Fruit fly (Drosophila melanogaster): Measurements from ENCODE around the gene Jon99Fi.

Gene Jon99Fi

dm6 chr3R:30536432-30536831 lies 47.7 kb downstream of the Jon99Fi start (continued):
- TF ChIP-seq CG1647 (GFP tag; optimal IDR thresholded peaks at IDR 0.05) = no peak
- TF ChIP-seq vnd (GFP tag; IDR thresholded peaks at IDR 0.05; ENCODE audit: partially characterized antibody) = no peak
- no peak for TF ChIP-seq CG3163 (GFP tag; optimal IDR thresholded peaks at IDR 0.05)
- TF ChIP-seq Med (GFP tag) = peak; percentile 17
- TF ChIP-seq CG12744 (GFP tag; optimal IDR thresholded peaks at IDR 0.05) = no peak
- peak; percentile 57; the same call in 1 of the 2 replicates for TF ChIP-seq Rfx (GFP tag; IDR thresholded peaks at IDR 0.05)
- peak; percentile 46 for TF ChIP-seq grau (tag; optimal IDR thresholded peaks at IDR 0.05)
- no peak for TF ChIP-seq Fer1 (GFP tag; optimal IDR thresholded peaks at IDR 0.05)
- TF ChIP-seq CoRest (tag; optimal IDR thresholded peaks at IDR 0.05) = peak; percentile 26
- TF ChIP-seq CG6854 (GFP tag; optimal IDR thresholded peaks at IDR 0.05) = no peak
- TF ChIP-seq Atf6 (GFP tag; IDR thresholded peaks at IDR 0.05) = peak; percentile 54; the same call in 1 of the 2 replicates
- peak in 1 of 2 experiments; percentile 35 for TF ChIP-seq Hr51 (GFP tag; optimal IDR thresholded peaks at IDR 0.05)
- 0 out of 3 replicates have a peak, but pooled peaks have one; percentile 26 for TF ChIP-seq CG17361 (GFP tag; IDR thresholded peaks at IDR 0.05)
- TF ChIP-seq CG8478 (optimal IDR thresholded peaks at IDR 0.05) = no peak
- TF ChIP-seq CG1603 (tag; optimal IDR thresholded peaks at IDR 0.05) = peak; percentile 40
- no peak for TF ChIP-seq CG34422 (GFP tag; IDR thresholded peaks at IDR 0.05)
- peak; percentile 9 for TF ChIP-seq Xbp1 (GFP tag; optimal IDR thresholded peaks at IDR 0.05)
- TF ChIP-seq CG6765 (GFP tag; optimal IDR thresholded peaks at IDR 0.05) = no peak
- TF ChIP-seq CG17385 (GFP tag; optimal IDR thresholded peaks at IDR 0.05) = peak; percentile 8
- peak in 1 of 2 experiments; percentile 28 for TF ChIP-seq bsh (GFP tag; optimal IDR thresholded peaks at IDR 0.05)
- no peak for TF ChIP-seq CG15479 (GFP tag; optimal IDR thresholded peaks at IDR 0.05)
- TF ChIP-seq CG7839 (tag; optimal IDR thresholded peaks at IDR 0.05) = peak; percentile 32
- peak; percentile 22; the same call in 1 of the 2 replicates for TF ChIP-seq CG9932 (GFP tag; IDR thresholded peaks at IDR 0.05)
- peak; percentile 7 for TF ChIP-seq Antp (GFP tag; optimal IDR thresholded peaks at IDR 0.05)
- TF ChIP-seq prd (optimal IDR thresholded peaks at IDR 0.05) = no peak
- TF ChIP-seq prd (GFP tag; IDR thresholded peaks at IDR 0.05) = peak; percentile 40; the same call in 1 of the 3 replicates
- TF ChIP-seq Dip3 (GFP tag; optimal IDR thresholded peaks at IDR 0.05) = peak; percentile 5
- TF ChIP-seq CG10366 (GFP tag; IDR thresholded peaks at IDR 0.05) = peak; percentile 13; the same call in 1 of the 2 replicates
- TF ChIP-seq Bgb (GFP tag; IDR thresholded peaks at IDR 0.05; ENCODE audit: partially characterized antibody) = no peak
- peak; percentile 13 for TF ChIP-seq CG30403 (GFP tag; optimal IDR thresholded peaks at IDR 0.05)
- TF ChIP-seq row (GFP tag; IDR thresholded peaks at IDR 0.05) = peak; percentile 65; the same call in 2 of the 3 replicates
- peak; percentile 11 for TF ChIP-seq lilli (GFP tag; optimal IDR thresholded peaks at IDR 0.05)
- TF ChIP-seq B-H1 (GFP tag; IDR thresholded peaks at IDR 0.05) = no peak
- no peak for TF ChIP-seq Dip2 (GFP tag; IDR thresholded peaks at IDR 0.05)
- TF ChIP-seq Hr3 (GFP tag; optimal IDR thresholded peaks at IDR 0.05) = peak; percentile 13
- TF ChIP-seq zfh1 (GFP tag; IDR thresholded peaks at IDR 0.05) = 0 out of 3 replicates have a peak, but pooled peaks have one; percentile 44

DNA sequence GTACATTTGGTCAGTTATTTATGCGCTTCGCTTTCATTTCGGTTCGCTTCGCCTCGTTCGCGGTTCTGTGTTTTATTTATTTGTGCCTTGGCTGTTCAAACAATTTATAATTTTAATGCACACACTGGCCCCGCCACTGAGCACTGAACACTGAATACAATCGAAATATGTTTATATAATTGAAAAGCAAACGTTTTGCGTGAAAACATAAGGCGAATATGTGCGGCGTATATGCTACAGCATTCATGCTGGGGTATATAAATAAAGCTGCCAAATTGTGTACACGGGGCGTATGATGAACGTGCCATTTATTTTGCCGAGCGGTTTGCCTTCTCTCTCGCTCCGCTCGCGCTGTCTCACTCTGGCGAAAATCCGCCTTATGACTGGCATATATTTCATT lies 48.2 kb downstream of the Jon99Fi start:
- TF ChIP-seq caup (GFP tag; optimal IDR thresholded peaks at IDR 0.05; ENCODE audit: severe bottlenecking) (peak; percentile 35), Atf6 (GFP tag; IDR thresholded peaks at IDR 0.05) (0 out of 2 replicates have a peak, but pooled peaks have one; percentile 10), schlank (tag; optimal IDR thresholded peaks at IDR 0.05) (peak; percentile 24), CG18599 (GFP tag; optimal IDR thresholded peaks at IDR 0.05) (peak; percentile 57), CG12769 (tag; optimal IDR thresholded peaks at IDR 0.05) (peak; percentile 19), abd-A (tag; optimal IDR thresholded peaks at IDR 0.05) (peak; percentile 31), CG6765 (GFP tag; optimal IDR thresholded peaks at IDR 0.05) (peak; percentile 49), lab (GFP tag; optimal IDR thresholded peaks at IDR 0.05) (peak; percentile 25), chinmo (GFP tag; IDR thresholded peaks at IDR 0.05; ENCODE audit: partially characterized antibody) (0 out of 4 replicates have a peak, but pooled peaks have one; percentile 57), Med (GFP tag) (peak; percentile 68), Meics (GFP tag; optimal IDR thresholded peaks at IDR 0.05) (peak; percentile 21), CG15514 (GFP tag; optimal IDR thresholded peaks at IDR 0.05) (peak; percentile 14), Fer1 (GFP tag; optimal IDR thresholded peaks at IDR 0.05) (peak; percentile 54), fd3F (GFP tag; optimal IDR thresholded peaks at IDR 0.05) (peak; percentile 23), jumu (GFP tag; optimal IDR thresholded peaks at IDR 0.05) (no peak), CG1832 (GFP tag; optimal IDR thresholded peaks at IDR 0.05) (no peak), CG2678 (tag; optimal IDR thresholded peaks at IDR 0.05) (peak; percentile 26), CG10543 (GFP tag; optimal IDR thresholded peaks at IDR 0.05) (peak; percentile 63)
